Worm (Caenorhabditis elegans) whole organism, L3 larva: ENCODE measurements around the gene F01F1.2.
A peak's percentile ranks its signal among the peaks of the same experiment; 100 is the strongest.

Experiments
- ceh-82 ChIP-seq: fragments of 150-350 bp; optimal IDR thresholded peaks from 2 replicates; lab custom pipeline; 2014; ENCODE audit warnings: missing biosample characterization, missing genetic modification characterization
- jun-1 ChIP-seq: fragments of 150-350 bp; optimal IDR thresholded peaks from 2 replicates; lab custom pipeline; 2014; ENCODE audit warnings: missing biosample characterization, missing genetic modification reagents, missing genetic modification characterization
- nhr-76 ChIP-seq: fragments of 150-350 bp; sonication (generic microtip); optimal IDR thresholded peaks from 5 replicates; lab custom pipeline; 2014; ENCODE audit warnings: missing biosample characterization, missing genetic modification characterization
- sea-2 ChIP-seq: fragments of 150-350 bp; sonication (generic microtip); optimal IDR thresholded peaks from 4 replicates; lab custom pipeline; 2014; ENCODE audit warnings: missing biosample characterization, missing genetic modification reagents, missing genetic modification characterization

DNA sequence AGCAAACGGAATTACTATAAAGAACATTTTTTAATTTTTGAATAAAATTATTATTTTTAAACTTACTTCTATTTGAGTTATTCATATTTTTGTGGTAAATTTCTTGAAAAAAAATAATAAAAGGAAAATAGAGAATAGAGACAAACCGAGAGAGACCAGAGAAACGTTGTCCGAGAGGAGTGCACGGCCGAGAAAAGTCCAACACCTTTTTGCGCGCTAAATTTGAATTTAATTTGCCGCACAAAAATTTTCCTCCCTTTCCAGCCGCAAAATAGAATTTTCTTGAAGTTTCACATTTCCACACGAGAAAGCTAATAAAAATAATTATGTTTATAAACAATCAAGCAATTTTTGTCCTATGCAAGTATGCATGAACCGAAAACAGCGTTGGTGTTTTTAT lies 6.6 kb upstream of the F01F1.2 start, which contains the start of the genes F01F1.11 and F01F1.3:
- TF ChIP-seq ceh-82 (tag; lab: Kevin White, UChicago) (no peak), nhr-76 (tag; lab: Kevin White, UChicago) (no peak), sea-2 (GFP tag; lab: Kevin White, UChicago) (no peak), jun-1 (tag; lab: Kevin White, UChicago) (peak; percentile 3)
